Worm (Caenorhabditis elegans) whole organism, L1 larva: ENCODE data around the gene mog-4.

Source experiments
- ets-5 ChIP-seq: fragments of 200-800 bp; sonication (Bioruptor generic); IDR thresholded peaks from 2 replicates; pipeline ENCODE4 v1.3.6; 2022; ENCODE audit warnings: missing genetic modification characterization, missing compliant biosample characterization
- grh-1 ChIP-seq: fragments of 200-800 bp; sonication (Bioruptor generic); IDR thresholded peaks from 2 replicates; pipeline ENCODE4 v1.3.6; 2022; ENCODE audit warnings: missing genetic modification reagents, missing genetic modification characterization, missing compliant biosample characterization
- jun-1 ChIP-seq: fragments of 150-350 bp; optimal IDR thresholded peaks from 2 replicates; lab custom pipeline; 2014; ENCODE audit warnings: missing biosample characterization, missing genetic modification reagents, missing genetic modification characterization
- lin-13 ChIP-seq: fragments of 150-350 bp; optimal IDR thresholded peaks from 2 replicates; lab custom pipeline; 2014; ENCODE audit warnings: missing biosample characterization, missing genetic modification reagents, missing genetic modification characterization
- lsy-2 ChIP-seq, 2 experiments: fragments of 150-350 bp; optimal IDR thresholded peaks; 2 replicates each; lab custom pipeline; 2014; ENCODE audit warnings: missing biosample characterization in 2 of 2, missing genetic modification characterization in 2 of 2
- nhr-12 ChIP-seq: sonication (generic microtip); optimal IDR thresholded peaks from 2 replicates; lab custom pipeline; 2017; ENCODE audit warnings: missing biosample characterization, missing genetic modification characterization
- nhr-77 ChIP-seq: fragments of 150-350 bp; optimal IDR thresholded peaks from 2 replicates; lab custom pipeline; 2014; ENCODE audit warnings: missing biosample characterization, missing genetic modification characterization
- nhr-85 ChIP-seq: sonication (generic microtip); peaks from one replicate; lab custom pipeline; 2016; ENCODE audit warnings: missing genetic modification characterization, inconsistent platforms, missing compliant biosample characterization
- tlp-1 ChIP-seq: fragments of 150-350 bp; optimal IDR thresholded peaks from 2 replicates; lab custom pipeline; 2014; ENCODE audit warnings: missing biosample characterization, missing genetic modification characterization
- unc-62 ChIP-seq: fragments of 150-350 bp; optimal IDR thresholded peaks from 2 replicates; lab custom pipeline; 2014; ENCODE audit warnings: missing biosample characterization, missing genetic modification reagents, missing genetic modification characterization

DNA sequence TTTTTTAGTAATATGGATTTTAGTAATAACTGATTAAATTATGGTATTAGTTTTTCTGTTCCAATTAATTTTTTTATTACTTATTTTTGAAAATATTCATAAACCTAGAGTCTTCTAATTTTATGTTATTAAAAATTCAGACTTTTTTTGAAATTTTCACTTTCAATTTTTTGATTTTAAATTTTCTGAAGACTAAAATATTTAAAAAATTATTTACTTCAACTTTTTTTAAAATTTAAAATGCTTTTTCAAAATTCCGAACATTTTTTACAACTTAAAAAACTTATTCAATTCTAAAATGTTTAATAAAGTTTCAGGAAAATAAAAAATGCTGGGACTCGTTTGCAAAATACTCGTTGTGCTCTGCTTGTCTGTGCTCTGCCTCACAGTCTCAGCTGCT, 10.8 kb downstream of the mog-4 start, which contains the start of gene nlp-41:
- TF ChIP-seq unc-62 (no peak), jun-1 (tag; lab: Kevin White, UChicago) (no peak), nhr-77 (tag; lab: Kevin White, UChicago) (no peak), tlp-1 (no peak), lsy-2 (tag; optimal IDR thresholded peaks at IDR 0.05; lab: Kevin White, UChicago) (no peak), grh-1 (GFP tag; lab: Robert Waterston, UW) (no peak), ets-5 (GFP tag; lab: Robert Waterston, UW) (no peak), nhr-85 (no peak), nhr-12 (no peak), lin-13 (GFP tag; lab: Kevin White, UChicago) (no peak)
